Fruit fly (Drosophila melanogaster) whole organism, embryonic: ENCODE measurements around the gene Mst98Ca.
A peak's percentile ranks its signal among the peaks of the same experiment; 100 is the strongest.

Source experiments
- Adf1 ChIP-seq: fragments of 200-800 bp; sonication (Bioruptor generic); IDR thresholded peaks from 2 replicates; pipeline ENCODE4 v1.3.6; 2022; ENCODE audit warnings: missing biosample characterization, missing genetic modification characterization
- Atf6 ChIP-seq: fragments of 200-800 bp; sonication (Bioruptor generic); IDR thresholded peaks from 2 replicates; pipeline ENCODE4 v1.3.6; 2022; ENCODE audit warnings: missing biosample characterization, missing genetic modification characterization
- Awh ChIP-seq: fragments of 200-800 bp; sonication (Bioruptor generic); IDR thresholded peaks from 2 replicates; pipeline ENCODE4, ENCODE4 v1.3.6; 2022; ENCODE audit warnings: missing biosample characterization, missing genetic modification characterization
- BtbVII ChIP-seq: fragments of 200-800 bp; sonication (Bioruptor generic); optimal IDR thresholded peaks from 3 replicates; lab custom pipeline; 2017; ENCODE audit warnings: missing biosample characterization, mild to moderate bottlenecking, missing genetic modification characterization
- Bteb2 ChIP-seq: fragments of 200-800 bp; sonication (Bioruptor generic); optimal IDR thresholded peaks from 2 replicates; lab custom pipeline; 2016; ENCODE audit warnings: missing biosample characterization, missing genetic modification characterization
- CG10267 ChIP-seq: fragments of 200-800 bp; sonication (Bioruptor generic); optimal IDR thresholded peaks from 2 replicates; lab custom pipeline; 2018; ENCODE audit warnings: missing biosample characterization, mild to moderate bottlenecking, missing genetic modification characterization, moderate library complexity
- CG10274 ChIP-seq: fragments of 200-800 bp; sonication (Bioruptor generic); optimal IDR thresholded peaks from 3 replicates; lab custom pipeline; 2017; ENCODE audit warnings: missing biosample characterization, mild to moderate bottlenecking, missing genetic modification characterization
- CG11695 ChIP-seq: fragments of 200-800 bp; sonication (Bioruptor generic); IDR thresholded peaks from 3 replicates; pipeline ENCODE4 v1.3.6; 2022; ENCODE audit warnings: missing biosample characterization, missing genetic modification characterization
- CG1233 ChIP-seq: fragments of 200-800 bp; sonication (Bioruptor generic); optimal IDR thresholded peaks from 4 replicates; lab custom pipeline; 2018; ENCODE audit warnings: missing biosample characterization, mild to moderate bottlenecking, missing genetic modification characterization
- CG13296 ChIP-seq: fragments of 200-800 bp; sonication (Bioruptor generic); optimal IDR thresholded peaks from 3 replicates; lab custom pipeline; 2018; ENCODE audit warnings: missing biosample characterization, mild to moderate bottlenecking, missing genetic modification characterization
- CG13424 ChIP-seq: fragments of 200-800 bp; sonication (Bioruptor generic); optimal IDR thresholded peaks from 2 replicates; lab custom pipeline; 2019; ENCODE audit warnings: missing biosample characterization, mild to moderate bottlenecking, missing genetic modification characterization, moderate library complexity
- CG14014 ChIP-seq: fragments of 200-800 bp; sonication (Bioruptor generic); IDR thresholded peaks from 2 replicates; pipeline ENCODE4 v1.3.6; 2022; ENCODE audit warnings: missing biosample characterization, missing genetic modification characterization
- CG14860 ChIP-seq: fragments of 200-800 bp; sonication (Bioruptor generic); IDR thresholded peaks from 3 replicates; pipeline ENCODE4 v1.3.6; 2022; ENCODE audit warnings: missing biosample characterization, missing genetic modification characterization; ENCODE audit not compliant: partially characterized antibody
- CG15696 ChIP-seq: fragments of 200-800 bp; sonication (Bioruptor generic); optimal IDR thresholded peaks from 2 replicates; lab custom pipeline; 2019; ENCODE audit warnings: missing biosample characterization, mild to moderate bottlenecking, missing genetic modification characterization, moderate library complexity
- CG30020 ChIP-seq: fragments of 200-800 bp; optimal IDR thresholded peaks from 2 replicates; lab custom pipeline; 2019; ENCODE audit warnings: missing biosample characterization, mild to moderate bottlenecking, missing genetic modification characterization, moderate library complexity
- CG42726 ChIP-seq: fragments of 200-800 bp; sonication (Bioruptor generic); IDR thresholded peaks from 2 replicates; pipeline ENCODE4 v1.3.6; 2022; ENCODE audit warnings: missing biosample characterization, missing genetic modification characterization; ENCODE audit not compliant: partially characterized antibody
- CG4730 ChIP-seq: fragments of 200-800 bp; sonication (Bioruptor generic); IDR thresholded peaks from 2 replicates; pipeline ENCODE4 v1.3.6; 2022; ENCODE audit warnings: missing biosample characterization, missing genetic modification characterization
- CG4854 ChIP-seq: fragments of 200-800 bp; sonication (Bioruptor generic); optimal IDR thresholded peaks from 2 replicates; lab custom pipeline; 2016; ENCODE audit warnings: missing biosample characterization, missing genetic modification characterization, inconsistent platforms
- CG6854 ChIP-seq: fragments of 200-800 bp; sonication (Bioruptor generic); optimal IDR thresholded peaks from 3 replicates; lab custom pipeline; 2017; ENCODE audit warnings: missing biosample characterization, mild to moderate bottlenecking, missing genetic modification characterization
- CG9876 ChIP-seq: fragments of 200-800 bp; sonication (Bioruptor generic); optimal IDR thresholded peaks from 2 replicates; lab custom pipeline; 2016; ENCODE audit warnings: missing biosample characterization, missing genetic modification characterization
- D19A ChIP-seq: fragments of 200-800 bp; optimal IDR thresholded peaks from 3 replicates; lab custom pipeline; 2019; ENCODE audit warnings: missing biosample characterization, mild to moderate bottlenecking, missing genetic modification characterization, moderate library complexity
- Dek ChIP-seq: fragments of 200-800 bp; sonication (Bioruptor generic); optimal IDR thresholded peaks from 3 replicates; lab custom pipeline; 2019; ENCODE audit warnings: missing biosample characterization, mild to moderate bottlenecking, missing genetic modification characterization, moderate library complexity
- Drgx ChIP-seq: fragments of 200-800 bp; sonication (Bioruptor generic); IDR thresholded peaks from 2 replicates; pipeline ENCODE4 v1.3.6; 2022; ENCODE audit warnings: missing biosample characterization, missing genetic modification characterization
- H2.0 ChIP-seq: fragments of 200-800 bp; sonication (Bioruptor generic); IDR thresholded peaks from 2 replicates; pipeline ENCODE4 v1.3.6; 2022; ENCODE audit warnings: missing biosample characterization, missing genetic modification characterization
- HLH4C ChIP-seq: fragments of 200-800 bp; sonication (Bioruptor generic); IDR thresholded peaks from 3 replicates; pipeline ENCODE4 v1.3.6; 2022; ENCODE audit warnings: missing biosample characterization, missing genetic modification characterization; ENCODE audit not compliant: partially characterized antibody
- HLHmδ ChIP-seq: fragments of 200-800 bp; sonication (Bioruptor generic); optimal IDR thresholded peaks from 2 replicates; lab custom pipeline; 2018; ENCODE audit warnings: missing biosample characterization, mild to moderate bottlenecking, missing genetic modification characterization, moderate library complexity
- Myb ChIP-seq: fragments of 200-800 bp; sonication (Bioruptor generic); optimal IDR thresholded peaks from 2 replicates; lab custom pipeline; 2016; ENCODE audit warnings: missing biosample characterization, missing genetic modification characterization
- NC2β ChIP-seq: fragments of 200-800 bp; sonication (Bioruptor generic); optimal IDR thresholded peaks from 2 replicates; lab custom pipeline; 2016; ENCODE audit warnings: missing biosample characterization, missing genetic modification characterization
- TFAM ChIP-seq: fragments of 200-800 bp; sonication (Bioruptor generic); optimal IDR thresholded peaks from 2 replicates; lab custom pipeline; 2017; ENCODE audit warnings: missing biosample characterization, missing genetic modification characterization, inconsistent platforms
- Vsx1 ChIP-seq: fragments of 200-800 bp; sonication (Bioruptor generic); optimal IDR thresholded peaks from 2 replicates; lab custom pipeline; 2017; ENCODE audit warnings: missing biosample characterization, mild to moderate bottlenecking, missing genetic modification characterization, missing genetic modification reagents
- dmrt11E ChIP-seq: fragments of 200-800 bp; sonication (Bioruptor generic); optimal IDR thresholded peaks from 3 replicates; lab custom pipeline; 2018; ENCODE audit warnings: missing biosample characterization, mild to moderate bottlenecking, missing genetic modification characterization, moderate library complexity
- dmrt99B ChIP-seq: fragments of 200-800 bp; sonication (Bioruptor generic); optimal IDR thresholded peaks from 2 replicates; lab custom pipeline; 2018; ENCODE audit warnings: missing biosample characterization, mild to moderate bottlenecking, missing genetic modification characterization, moderate library complexity
- dpn ChIP-seq, 2 experiments: fragments of 200-800 bp; sonication (Bioruptor generic); optimal IDR thresholded peaks; 3 replicates each; lab custom pipeline; 2016; ENCODE audit warnings: missing biosample characterization in 2 of 2, missing genetic modification characterization in 2 of 2
- fru ChIP-seq: fragments of >200 bp; optimal IDR thresholded peaks from 2 replicates; lab custom pipeline; 2017
- ftz-f1 ChIP-seq: fragments of 200-800 bp; sonication (Bioruptor generic); optimal IDR thresholded peaks from 2 replicates; lab custom pipeline; 2016; ENCODE audit warnings: missing biosample characterization, missing genetic modification characterization
- gce ChIP-seq: fragments of 200-800 bp; sonication (Bioruptor generic); IDR thresholded peaks from 3 replicates; pipeline ENCODE4 v1.3.6; 2022; ENCODE audit warnings: missing biosample characterization, missing genetic modification characterization
- hb ChIP-seq: fragments of 200-800 bp; sonication (Bioruptor generic); IDR thresholded peaks from 3 replicates; pipeline ENCODE4 v1.3.6; 2022; ENCODE audit warnings: missing biosample characterization, missing genetic modification characterization; ENCODE audit not compliant: partially characterized antibody
- hbn ChIP-seq: fragments of 200-800 bp; sonication (Bioruptor generic); IDR thresholded peaks from 2 replicates; pipeline ENCODE4 v1.3.6; 2022; ENCODE audit warnings: missing biosample characterization, missing genetic modification characterization; ENCODE audit not compliant: partially characterized antibody
- hkb ChIP-seq, 2 experiments: fragments of 200-800 bp in 1 of 2; fragments of >200 bp in 1 of 2; sonication (Bioruptor generic) in 1 of 2; IDR thresholded peaks in 1 of 2; optimal IDR thresholded peaks in 1 of 2; 2 replicates each; pipeline versions ENCODE4 v1.3.6 to Lab custom; 2017 to 2022; ENCODE audit warnings: missing biosample characterization in 1 of 2, missing genetic modification characterization in 1 of 2
- ken ChIP-seq: fragments of 200-800 bp; sonication (Bioruptor generic); IDR thresholded peaks from 3 replicates; pipeline ENCODE4 v1.3.6; 2022; ENCODE audit warnings: missing biosample characterization, missing genetic modification characterization
- nom ChIP-seq: fragments of 200-800 bp; sonication (Bioruptor generic); optimal IDR thresholded peaks from 2 replicates; lab custom pipeline; 2017; ENCODE audit warnings: missing biosample characterization, missing genetic modification characterization, mild to moderate bottlenecking, moderate library complexity, missing genetic modification reagents
- repo ChIP-seq: fragments of 200-800 bp; sonication (Bioruptor generic); optimal IDR thresholded peaks from 2 replicates; lab custom pipeline; 2016; ENCODE audit warnings: missing biosample characterization, missing genetic modification characterization
- shn ChIP-seq: fragments of 200-800 bp; sonication (Bioruptor generic); optimal IDR thresholded peaks from 3 replicates; lab custom pipeline; 2016; ENCODE audit warnings: missing biosample characterization, missing genetic modification characterization
- so ChIP-seq: fragments of 200-800 bp; sonication (Bioruptor generic); IDR thresholded peaks from 3 replicates; pipeline ENCODE4 v1.3.6; 2022; ENCODE audit warnings: missing biosample characterization, missing genetic modification characterization
- tgo ChIP-seq: fragments of 200-800 bp; sonication (Bioruptor generic); IDR thresholded peaks from 3 replicates; pipeline ENCODE4 v1.3.6; 2022; ENCODE audit warnings: missing biosample characterization, missing genetic modification characterization
- ttk ChIP-seq: fragments of 200-800 bp; sonication (Bioruptor generic); IDR thresholded peaks from 2 replicates; pipeline ENCODE4 v2.1.2; 2022; ENCODE audit warnings: missing biosample characterization, missing genetic modification characterization
- usp ChIP-seq: fragments of >200 bp; optimal IDR thresholded peaks from 2 replicates; lab custom pipeline; 2017; ENCODE audit warnings: missing biosample characterization, missing genetic modification characterization
- zf30C ChIP-seq: fragments of 200-800 bp; sonication (Bioruptor generic); optimal IDR thresholded peaks from 3 replicates; lab custom pipeline; 2018; ENCODE audit warnings: missing biosample characterization, mild to moderate bottlenecking, missing genetic modification characterization

Gene Mst98Ca

DNA sequence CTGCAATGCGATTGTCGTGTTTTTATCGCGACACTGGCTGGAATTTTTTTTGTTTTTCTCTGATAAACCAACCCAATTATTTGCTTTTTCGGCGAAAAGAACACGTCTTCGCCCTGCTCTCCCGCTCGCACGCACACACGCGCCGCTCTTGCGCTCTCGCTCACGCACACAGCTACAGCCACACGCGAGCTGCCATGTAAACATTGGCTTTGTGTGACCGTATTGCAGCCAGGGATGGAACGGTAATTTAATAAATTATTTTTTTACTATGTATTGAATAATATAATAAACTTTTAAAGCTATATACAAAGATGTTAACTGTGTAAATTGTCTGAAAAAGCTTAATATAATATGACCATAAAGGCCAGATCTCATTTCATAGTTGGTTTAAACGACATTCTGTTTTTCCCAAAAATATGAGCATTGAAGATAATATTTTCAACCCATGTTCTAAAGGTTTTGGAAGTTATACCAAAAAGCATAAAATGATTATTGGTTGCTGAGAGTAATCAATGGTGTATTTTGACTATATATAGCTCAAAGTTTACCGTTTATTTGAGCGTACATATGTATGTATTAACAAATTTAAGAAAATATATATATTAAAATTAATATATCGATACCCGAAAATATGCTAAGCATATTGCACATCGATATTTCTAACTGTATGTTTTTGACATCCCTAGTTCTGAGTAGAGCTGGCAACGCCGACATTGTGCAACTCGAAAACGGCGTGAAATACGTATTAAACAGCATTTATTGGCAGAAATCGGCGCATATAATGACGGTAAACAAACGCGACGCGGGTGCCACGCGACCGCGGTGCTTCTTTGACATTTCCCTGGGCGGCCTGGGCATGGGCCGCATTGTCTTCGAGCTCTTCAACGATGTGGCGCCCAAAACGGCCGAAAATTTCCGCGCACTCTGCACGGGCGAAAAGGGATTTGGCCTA is 48.8 kb downstream of the Mst98Ca start, which contains the start of the genes Gfat2 and Moca-cyp (continued):
- TF ChIP-seq hb: no peak
- TF ChIP-seq Vsx1 (GFP tag; lab: Kevin White, UChicago): no peak
- TF ChIP-seq CG1233 (GFP tag; lab: Kevin White, UChicago): peak; percentile 74
- 0 out of 2 replicates have a peak, but pooled peaks have one; percentile 56 for TF ChIP-seq CG42726
- TF ChIP-seq repo (GFP tag; lab: Kevin White, UChicago): no peak
- TF ChIP-seq dmrt11E: peak; percentile 58
- TF ChIP-seq Awh: no peak
- peak; percentile 37 to 48 for TF ChIP-seq dpn (GFP tag; optimal IDR thresholded peaks at IDR 0.05; lab: Kevin White, UChicago)
- TF ChIP-seq hbn (GFP tag; lab: Robert Waterston, UW): peak; percentile 32
- peak; percentile 56 for TF ChIP-seq CG13296 (GFP tag; lab: Kevin White, UChicago)
- peak; percentile 33 for TF ChIP-seq CG10274 (GFP tag; lab: Kevin White, UChicago)
- no peak; the same call in 2 of the 3 replicates for TF ChIP-seq CG11695 (GFP tag; lab: Robert Waterston, UW)
- peak; percentile 8 for TF ChIP-seq BtbVII (GFP tag; lab: Kevin White, UChicago)
- TF ChIP-seq shn (GFP tag; lab: Kevin White, UChicago): no peak
- peak; percentile 61 for TF ChIP-seq tgo (GFP tag; lab: Robert Waterston, UW)
- no peak for TF ChIP-seq NC2β (GFP tag; lab: Kevin White, UChicago)
- TF ChIP-seq gce (GFP tag; lab: Robert Waterston, UW): no peak
- peak; percentile 61 for TF ChIP-seq CG10267
- peak; percentile 41 for TF ChIP-seq ttk
- peak; percentile 4 for TF ChIP-seq zf30C (GFP tag; lab: Kevin White, UChicago)
- peak; percentile 69 for TF ChIP-seq CG30020
- peak; percentile 79 for TF ChIP-seq CG13424 (tag; lab: Kevin White, UChicago)
- peak; percentile 53 for TF ChIP-seq H2.0 (GFP tag; lab: Robert Waterston, UW)
- TF ChIP-seq CG4730 (GFP tag; lab: Robert Waterston, UW): peak; percentile 53
- no peak for TF ChIP-seq TFAM (GFP tag; lab: Kevin White, UChicago)
- TF ChIP-seq ken (GFP tag; lab: Robert Waterston, UW): peak; percentile 59; the same call in 2 of the 3 replicates
- TF ChIP-seq HLH4C (GFP tag; lab: Robert Waterston, UW): peak; percentile 61; the same call in 2 of the 3 replicates
- peak; percentile 95 for TF ChIP-seq HLHmδ (GFP tag; lab: Kevin White, UChicago)
- TF ChIP-seq fru: no peak
- TF ChIP-seq D19A (tag; lab: Kevin White, UChicago): peak; percentile 50
- no peak; the same call in 1 of the 2 replicates for TF ChIP-seq Adf1 (GFP tag; lab: Robert Waterston, UW)
- TF ChIP-seq usp (GFP tag; lab: Kevin White, UChicago): no peak
- TF ChIP-seq dmrt99B: peak; percentile 56
- TF ChIP-seq CG6854: peak; percentile 11
- TF ChIP-seq Atf6 (GFP tag; lab: Robert Waterston, UW): peak; percentile 29; the same call in 1 of the 2 replicates
- TF ChIP-seq hkb (optimal IDR thresholded peaks at IDR 0.05; lab: Kevin White, UChicago): no peak
- TF ChIP-seq hkb (GFP tag; IDR thresholded peaks at IDR 0.05; lab: Robert Waterston, UW): peak; percentile 46
- peak; percentile 64 for TF ChIP-seq CG15696 (tag; lab: Kevin White, UChicago)
- peak; percentile 39 for TF ChIP-seq Dek (tag; lab: Kevin White, UChicago)
- peak; percentile 47 for TF ChIP-seq Drgx
- TF ChIP-seq nom (GFP tag; lab: Kevin White, UChicago): no peak
- TF ChIP-seq ftz-f1: no peak
- peak; percentile 52; the same call in 2 of the 3 replicates for TF ChIP-seq CG14860 (GFP tag; lab: Robert Waterston, UW)
- no peak for TF ChIP-seq Myb (GFP tag; lab: Kevin White, UChicago)
- no peak for TF ChIP-seq CG4854 (GFP tag; lab: Kevin White, UChicago)
- TF ChIP-seq so (GFP tag; lab: Robert Waterston, UW): 0 out of 3 replicates have a peak, but pooled peaks have one; percentile 56
- TF ChIP-seq Bteb2 (GFP tag; lab: Kevin White, UChicago): no peak
- no peak for TF ChIP-seq CG9876
- peak; percentile 72 for TF ChIP-seq CG14014
